Worm (Caenorhabditis elegans) whole organism, mixed stage, embryonic: ENCODE results near the gene fbxa-63.

Experiments used
- M03D4.4 ChIP-seq: sonication (generic microtip); optimal IDR thresholded peaks from 2 replicates; lab custom pipeline; 2017; ENCODE audit warnings: mild to moderate bottlenecking, missing genetic modification characterization, missing compliant biosample characterization
- bed-3 ChIP-seq: fragments of 200-800 bp; sonication (Bioruptor generic); optimal IDR thresholded peaks from 3 replicates; lab custom pipeline; 2018; ENCODE audit warnings: mild to moderate bottlenecking, missing genetic modification characterization, moderate library complexity, missing compliant biosample characterization
- blmp-1 ChIP-seq: fragments of 150-350 bp; optimal IDR thresholded peaks from 2 replicates; lab custom pipeline; 2014; ENCODE audit warnings: missing biosample characterization, missing genetic modification characterization
- ceh-39 ChIP-seq: fragments of 150-350 bp; optimal IDR thresholded peaks from 2 replicates; lab custom pipeline; 2014; ENCODE audit warnings: missing biosample characterization, missing genetic modification characterization
- ceh-43 ChIP-seq: fragments of 200-800 bp; sonication (Bioruptor generic); optimal IDR thresholded peaks from 2 replicates; lab custom pipeline; 2018; ENCODE audit warnings: mild to moderate bottlenecking, missing genetic modification characterization, moderate library complexity, missing compliant biosample characterization
- ceh-83 ChIP-seq: fragments of 200-800 bp; sonication (Bioruptor generic); optimal IDR thresholded peaks from 2 replicates; lab custom pipeline; 2018; ENCODE audit warnings: mild to moderate bottlenecking, missing genetic modification characterization, missing compliant biosample characterization
- ces-1 ChIP-seq: fragments of 150-350 bp; optimal IDR thresholded peaks from 2 replicates; lab custom pipeline; 2014; ENCODE audit warnings: missing biosample characterization, missing genetic modification reagents, missing genetic modification characterization
- cnd-1 ChIP-seq: fragments of 200-800 bp; sonication (Bioruptor generic); optimal IDR thresholded peaks from 2 replicates; lab custom pipeline; 2018; ENCODE audit warnings: mild to moderate bottlenecking, missing genetic modification characterization, missing compliant biosample characterization
- drap-1 ChIP-seq: fragments of 200-800 bp; sonication (Bioruptor generic); optimal IDR thresholded peaks from 3 replicates; lab custom pipeline; 2018; ENCODE audit warnings: mild to moderate bottlenecking, missing genetic modification characterization, missing compliant biosample characterization
- elt-1 ChIP-seq: sonication (generic microtip); optimal IDR thresholded peaks from 2 replicates; lab custom pipeline; 2017; ENCODE audit warnings: missing genetic modification characterization, mild to moderate bottlenecking, missing compliant biosample characterization, antibody characterized with exemption, moderate library complexity, borderline replicate concordance; ENCODE audit not compliant: insufficient read depth
- flh-1 ChIP-seq: fragments of 200-800 bp; sonication (Bioruptor generic); optimal IDR thresholded peaks from 2 replicates; lab custom pipeline; 2018; ENCODE audit warnings: mild to moderate bottlenecking, missing genetic modification characterization, moderate library complexity, missing compliant biosample characterization
- ham-2 ChIP-seq: fragments of 200-800 bp; sonication (Bioruptor generic); optimal IDR thresholded peaks from 2 replicates; lab custom pipeline; 2018; ENCODE audit warnings: mild to moderate bottlenecking, missing genetic modification characterization, missing compliant biosample characterization
- hlh-1 ChIP-seq: fragments of 150-350 bp; optimal IDR thresholded peaks from 2 replicates; lab custom pipeline; 2014; ENCODE audit warnings: missing biosample characterization, missing genetic modification reagents, missing genetic modification characterization
- lin-13 ChIP-seq: fragments of 150-350 bp; optimal IDR thresholded peaks from 2 replicates; lab custom pipeline; 2014; ENCODE audit warnings: missing biosample characterization, missing genetic modification characterization
- lin-32 ChIP-seq: fragments of 200-800 bp; sonication (Bioruptor generic); optimal IDR thresholded peaks from 2 replicates; lab custom pipeline; 2018; ENCODE audit warnings: mild to moderate bottlenecking, missing genetic modification characterization, missing compliant biosample characterization
- mep-1 ChIP-seq: fragments of 150-350 bp; optimal IDR thresholded peaks from 2 replicates; lab custom pipeline; 2017; ENCODE audit warnings: missing biosample characterization, missing genetic modification reagents, missing genetic modification characterization, inconsistent platforms
- mls-2 ChIP-seq: sonication (generic microtip); optimal IDR thresholded peaks from 2 replicates; lab custom pipeline; 2016; ENCODE audit warnings: mild to moderate bottlenecking, missing genetic modification characterization, moderate library complexity, missing compliant biosample characterization
- nhr-12 ChIP-seq: fragments of 150-350 bp; optimal IDR thresholded peaks from 2 replicates; lab custom pipeline; 2014; ENCODE audit warnings: missing biosample characterization, missing genetic modification characterization
- nhr-237 ChIP-seq: fragments of 150-350 bp; optimal IDR thresholded peaks from 2 replicates; lab custom pipeline; 2014; ENCODE audit warnings: missing biosample characterization, missing genetic modification characterization
- nhr-28 ChIP-seq: fragments of 150-350 bp; optimal IDR thresholded peaks from 2 replicates; lab custom pipeline; 2014; ENCODE audit warnings: missing biosample characterization, missing genetic modification characterization
- nhr-76 ChIP-seq: sonication (generic microtip); optimal IDR thresholded peaks from 2 replicates; lab custom pipeline; 2017; ENCODE audit warnings: missing biosample characterization, missing genetic modification characterization
- pha-4 ChIP-seq: fragments of 150-350 bp; optimal IDR thresholded peaks from 2 replicates; lab custom pipeline; 2018; ENCODE audit warnings: missing biosample characterization, missing genetic modification reagents, missing genetic modification characterization
- sem-2 ChIP-seq: fragments of 200-800 bp; sonication (Bioruptor generic); optimal IDR thresholded peaks from 2 replicates; lab custom pipeline; 2018; ENCODE audit warnings: mild to moderate bottlenecking, missing genetic modification characterization, missing compliant biosample characterization
- snpc-4 ChIP-seq: fragments of 150-350 bp; optimal IDR thresholded peaks from 2 replicates; lab custom pipeline; 2014; ENCODE audit warnings: missing biosample characterization, missing genetic modification characterization
- sptf-1 ChIP-seq: sonication (generic microtip); optimal IDR thresholded peaks from 2 replicates; lab custom pipeline; 2017; ENCODE audit warnings: mild to moderate bottlenecking, missing genetic modification characterization, moderate library complexity, missing compliant biosample characterization
- tbx-8 ChIP-seq: fragments of 200-800 bp; sonication (Bioruptor generic); optimal IDR thresholded peaks from 2 replicates; lab custom pipeline; 2018; ENCODE audit warnings: mild to moderate bottlenecking, missing genetic modification characterization, moderate library complexity, missing compliant biosample characterization
- unc-120 ChIP-seq: sonication (generic microtip); optimal IDR thresholded peaks from 2 replicates; lab custom pipeline; 2017; ENCODE audit warnings: missing genetic modification characterization, missing compliant biosample characterization; ENCODE audit not compliant: poor library complexity, severe bottlenecking
- unc-39 ChIP-seq: fragments of 150-350 bp; optimal IDR thresholded peaks from 2 replicates; lab custom pipeline; 2014; ENCODE audit warnings: missing biosample characterization, missing genetic modification characterization

The fbxa-63 gene

DNA sequence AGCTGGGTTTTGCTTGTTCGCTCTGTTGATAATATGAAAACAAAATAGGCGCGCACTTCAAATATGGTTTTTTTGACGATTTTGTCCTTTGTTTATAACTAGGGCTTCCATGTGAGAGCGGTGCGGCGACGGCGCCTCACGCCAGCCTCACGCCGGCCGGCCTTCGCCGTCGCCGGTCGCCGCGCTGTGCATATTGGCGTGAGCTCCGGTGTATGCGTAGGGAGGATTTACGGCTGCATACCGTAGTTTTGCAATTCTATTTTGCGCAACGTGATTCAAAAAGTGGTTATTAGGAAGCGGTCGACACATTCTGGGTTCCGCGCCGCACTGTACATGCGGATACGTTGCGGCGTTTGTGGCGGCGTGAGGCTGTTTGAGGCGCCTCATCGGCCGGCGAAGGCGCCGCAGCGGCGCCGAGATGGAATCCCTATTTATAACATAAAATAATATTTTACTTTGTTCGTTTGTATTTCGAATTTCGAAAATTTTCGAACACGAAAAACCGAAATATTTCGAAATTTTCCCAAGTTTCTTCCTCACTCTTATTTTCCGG, 29.1 kb upstream of the fbxa-63 start:
- TF ChIP-seq hlh-1 (tag; lab: Kevin White, UChicago), result no peak
- TF ChIP-seq nhr-28 (tag; lab: Kevin White, UChicago), result no peak
- no peak for TF ChIP-seq nhr-237 (tag; lab: Kevin White, UChicago)
- TF ChIP-seq ces-1 (GFP tag; lab: Kevin White, UChicago), result no peak
- TF ChIP-seq snpc-4 (tag; lab: Kevin White, UChicago), result no peak
- no peak for TF ChIP-seq ceh-39
- TF ChIP-seq tbx-8, result no peak
- no peak for TF ChIP-seq sem-2 (GFP tag; lab: Kevin White, UChicago)
- no peak for TF ChIP-seq bed-3
- TF ChIP-seq nhr-12 (tag; lab: Kevin White, UChicago), result no peak
- no peak for TF ChIP-seq flh-1 (GFP tag; lab: Kevin White, UChicago)
- TF ChIP-seq mls-2, result no peak
- TF ChIP-seq, all 35 proteins: peak for 0

DNA sequence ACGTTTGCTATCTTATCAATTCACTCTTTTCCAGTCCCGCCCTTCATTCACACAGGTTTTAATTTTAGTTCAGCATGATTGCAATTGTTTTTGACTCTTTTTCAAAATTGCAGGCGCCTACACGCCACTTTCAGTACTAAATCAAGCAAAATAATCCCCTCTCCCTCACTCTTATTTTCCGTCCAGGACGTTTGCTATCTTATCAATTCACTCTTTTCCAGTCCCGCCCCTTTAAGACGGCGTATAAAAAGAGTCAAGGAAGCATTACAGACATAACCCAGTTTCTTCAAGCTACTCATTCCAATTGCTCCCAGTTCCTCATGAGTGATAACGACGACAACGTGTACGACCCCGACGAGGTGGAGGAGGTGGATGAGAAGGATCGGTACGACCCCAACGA, 28.6 kb upstream of the fbxa-63 start, which contains the start of gene Y119D3B.21:
Y119D3B.21 (plus strand) TSS at position 321 of the 400 bp plus-strand sequence.
- no peak for TF ChIP-seq ceh-83 (GFP tag; lab: Kevin White, UChicago)
- no peak for TF ChIP-seq unc-120 (tag; lab: Kevin White, UChicago)
- TF ChIP-seq elt-1 (tag; lab: Kevin White, UChicago), result no peak
- TF ChIP-seq ceh-43 (GFP tag; lab: Kevin White, UChicago), result no peak
- TF ChIP-seq hlh-1 (tag; lab: Kevin White, UChicago), result no peak
- TF ChIP-seq M03D4.4 (tag; lab: Kevin White, UChicago), result no peak
- TF ChIP-seq pha-4, result no peak
- no peak for TF ChIP-seq drap-1
- no peak for TF ChIP-seq sem-2 (GFP tag; lab: Kevin White, UChicago)
- TF ChIP-seq mls-2, result no peak
- TF ChIP-seq nhr-28 (tag; lab: Kevin White, UChicago), result no peak
- no peak for TF ChIP-seq unc-39 (tag; lab: Kevin White, UChicago)
- TF ChIP-seq bed-3, result no peak
- no peak for TF ChIP-seq lin-13 (tag; lab: Kevin White, UChicago)
- TF ChIP-seq mep-1 (tag; lab: Kevin White, UChicago), result no peak

DNA sequence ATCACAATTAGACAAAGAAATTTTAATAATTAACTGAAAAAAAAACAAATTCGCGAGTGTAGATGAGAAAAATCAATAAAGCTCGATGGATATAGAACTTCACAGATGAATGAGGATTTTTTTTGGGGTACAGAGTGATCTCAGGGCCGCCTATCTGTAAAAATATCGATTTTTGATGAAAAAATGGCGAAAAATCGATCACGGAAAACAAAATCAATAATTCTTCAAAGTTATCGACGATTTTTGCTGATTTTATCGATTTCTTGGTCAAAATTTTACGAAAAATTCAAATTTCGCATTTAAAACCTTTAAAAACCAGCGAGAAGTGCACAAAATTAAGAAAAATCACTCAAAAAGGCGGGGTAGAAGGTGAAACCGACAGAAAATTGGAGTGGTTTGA, 27.2 kb upstream of the fbxa-63 start:
- TF ChIP-seq hlh-1 (tag; lab: Kevin White, UChicago) (no peak), cnd-1 (tag; lab: Kevin White, UChicago) (no peak), sem-2 (GFP tag; lab: Kevin White, UChicago) (no peak), sptf-1 (tag; lab: Kevin White, UChicago) (no peak), blmp-1 (tag; lab: Kevin White, UChicago) (no peak), M03D4.4 (tag; lab: Kevin White, UChicago) (no peak), bed-3 (no peak), ceh-43 (GFP tag; lab: Kevin White, UChicago) (no peak), nhr-237 (tag; lab: Kevin White, UChicago) (no peak)
- TF ChIP-seq, all 35 proteins: peak for 0

DNA sequence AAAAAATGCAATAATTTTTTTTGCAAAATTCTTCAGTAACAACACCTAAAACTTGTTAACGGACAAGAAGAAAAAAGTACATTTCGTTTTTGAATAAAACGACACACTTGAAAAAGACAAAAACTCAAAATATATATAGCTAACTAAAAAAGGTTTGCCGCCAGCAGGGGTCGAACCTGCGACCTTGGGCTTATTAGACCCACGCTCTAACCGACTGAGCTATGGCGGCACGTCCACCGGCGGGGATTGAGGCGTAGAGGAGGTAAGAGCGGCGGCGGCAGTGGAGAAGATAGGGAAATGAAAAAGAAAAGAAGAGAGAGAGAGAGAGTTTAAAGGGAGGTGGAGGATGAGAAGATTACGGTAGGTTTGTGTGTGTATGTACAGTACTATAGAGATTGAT, 25.1 kb upstream of the fbxa-63 start:
- TF ChIP-seq nhr-237 (tag; lab: Kevin White, UChicago) (no peak), unc-120 (tag; lab: Kevin White, UChicago) (peak; percentile 67), cnd-1 (tag; lab: Kevin White, UChicago) (peak; percentile 70), M03D4.4 (tag; lab: Kevin White, UChicago) (peak; percentile 65), sem-2 (GFP tag; lab: Kevin White, UChicago) (peak; percentile 56), ceh-43 (GFP tag; lab: Kevin White, UChicago) (peak; percentile 55), drap-1 (peak; percentile 28), lin-13 (tag; lab: Kevin White, UChicago) (no peak), nhr-76 (tag; lab: Kevin White, UChicago) (no peak), sptf-1 (tag; lab: Kevin White, UChicago) (peak; percentile 73), mls-2 (peak; percentile 28), flh-1 (GFP tag; lab: Kevin White, UChicago) (peak; percentile 8), bed-3 (peak; percentile 18), ham-2 (peak; percentile 59), lin-32 (GFP tag; lab: Kevin White, UChicago) (no peak), ceh-83 (GFP tag; lab: Kevin White, UChicago) (peak; percentile 67), unc-39 (tag; lab: Kevin White, UChicago) (no peak)

DNA sequence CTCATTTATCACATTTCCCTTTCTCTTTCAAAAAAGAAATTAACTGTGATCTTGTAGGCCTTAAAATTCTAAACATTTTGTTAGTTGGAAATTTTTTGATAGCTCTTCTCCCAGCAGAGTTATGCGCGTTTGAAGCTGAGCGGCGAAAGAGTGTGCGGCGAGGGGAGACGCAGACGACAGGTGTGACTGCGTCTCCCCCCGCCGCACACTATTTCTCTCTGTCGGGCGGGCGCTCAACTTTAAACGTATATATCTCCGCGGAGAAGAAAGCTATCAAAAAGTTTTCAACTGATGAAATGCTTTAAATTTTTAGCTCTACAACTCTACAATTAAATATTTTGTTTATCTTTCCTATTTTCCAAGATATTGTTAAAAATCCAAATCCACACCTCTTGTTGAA, 24.3 kb upstream of the fbxa-63 start:
- TF ChIP-seq lin-13 (tag; lab: Kevin White, UChicago) (no peak), hlh-1 (tag; lab: Kevin White, UChicago) (no peak)
